Fruit fly (Drosophila melanogaster): Measurements from ENCODE around the gene CG2611.
A peak's percentile ranks its signal among the peaks of the same experiment; 100 is the strongest.

Gene CG2611

dm6 chr2L:20656110-20656509, 6.1 kb downstream of the CG2611 start, which contains the start of the genes brun and CG2614 (continued):
- TF ChIP-seq lola (GFP tag; optimal IDR thresholded peaks at IDR 0.05) (no peak), tai (GFP tag; optimal IDR thresholded peaks at IDR 0.05) (no peak), Abd-B (GFP tag; optimal IDR thresholded peaks at IDR 0.05) (no peak), br (GFP tag; optimal IDR thresholded peaks at IDR 0.05) (no peak), brk (GFP tag; optimal IDR thresholded peaks at IDR 0.05) (no peak), Rel (GFP tag; optimal IDR thresholded peaks at IDR 0.05) (no peak), Rel (tag; optimal IDR thresholded peaks at IDR 0.05) (peak; percentile 37), Hr78 (GFP tag; optimal IDR thresholded peaks at IDR 0.05) (no peak), sage (GFP tag; optimal IDR thresholded peaks at IDR 0.05) (no peak), psq (GFP tag; optimal IDR thresholded peaks at IDR 0.05) (peak; percentile 64), rgr (GFP tag; optimal IDR thresholded peaks at IDR 0.05) (peak; percentile 81)

- TF ChIP-seq Jra (GFP tag; optimal IDR thresholded peaks at IDR 0.05) (no peak), Rel (GFP tag; optimal IDR thresholded peaks at IDR 0.05) (no peak), Rel (tag; optimal IDR thresholded peaks at IDR 0.05) (no peak), N (GFP tag; optimal IDR thresholded peaks at IDR 0.05) (no peak), Dif (GFP tag; optimal IDR thresholded peaks at IDR 0.05; ENCODE audit: partially characterized antibody) (no peak), jim (GFP tag; optimal IDR thresholded peaks at IDR 0.05) (no peak), sv (GFP tag; optimal IDR thresholded peaks at IDR 0.05) (no peak), Hnf4 (GFP tag; optimal IDR thresholded peaks at IDR 0.05) (no peak), h (GFP tag; optimal IDR thresholded peaks at IDR 0.05) (no peak)
Measured at dm6 chr2L:20661071-20661470, 11.1 kb downstream of the CG2611 start.

dm6 chr2L:20664428-20664827, 14.4 kb downstream of the CG2611 start:
- TF ChIP-seq N (GFP tag; optimal IDR thresholded peaks at IDR 0.05) = no peak
- no peak for TF ChIP-seq rgr (GFP tag; optimal IDR thresholded peaks at IDR 0.05)
- TF ChIP-seq tai (GFP tag; optimal IDR thresholded peaks at IDR 0.05) = no peak
- no peak for TF ChIP-seq sv (GFP tag; optimal IDR thresholded peaks at IDR 0.05)
- no peak for TF ChIP-seq Abd-B (GFP tag; optimal IDR thresholded peaks at IDR 0.05)
- TF ChIP-seq pan (optimal IDR thresholded peaks at IDR 0.05) = no peak
- no peak for TF ChIP-seq brk (GFP tag; optimal IDR thresholded peaks at IDR 0.05)
- TF ChIP-seq ey (GFP tag; optimal IDR thresholded peaks at IDR 0.05) = no peak
- no peak for TF ChIP-seq Rel (GFP tag; optimal IDR thresholded peaks at IDR 0.05)
- TF ChIP-seq Rel (tag; optimal IDR thresholded peaks at IDR 0.05) = no peak

dm6 chr2L:20671212-20671611, 21.2 kb downstream of the CG2611 start:
- no peak for TF ChIP-seq GATAd (GFP tag; optimal IDR thresholded peaks at IDR 0.05)
- no peak for TF ChIP-seq sv (GFP tag; optimal IDR thresholded peaks at IDR 0.05)
- TF ChIP-seq psq (GFP tag; optimal IDR thresholded peaks at IDR 0.05) = no peak
- TF ChIP-seq dmrt93B (GFP tag; optimal IDR thresholded peaks at IDR 0.05) = no peak
- TF ChIP-seq woc (GFP tag; optimal IDR thresholded peaks at IDR 0.05) = no peak
- TF ChIP-seq tai (GFP tag; optimal IDR thresholded peaks at IDR 0.05) = no peak
- no peak for TF ChIP-seq Sp1 (GFP tag; optimal IDR thresholded peaks at IDR 0.05)
- TF ChIP-seq dl (GFP tag; optimal IDR thresholded peaks at IDR 0.05; ENCODE audit: insufficient read depth in 1 of 2, partially characterized antibody in 2 of 2) = no peak
- no peak for TF ChIP-seq CG9705 (GFP tag; optimal IDR thresholded peaks at IDR 0.05)
- no peak for TF ChIP-seq fru (GFP tag; optimal IDR thresholded peaks at IDR 0.05)
- TF ChIP-seq br (GFP tag; optimal IDR thresholded peaks at IDR 0.05) = no peak
- TF ChIP-seq jim (GFP tag; optimal IDR thresholded peaks at IDR 0.05) = no peak

- no peak for TF ChIP-seq brk (GFP tag; optimal IDR thresholded peaks at IDR 0.05)
Measured at dm6 chr2L:20673737-20674461, 23.9 kb downstream of the CG2611 start.

DNA sequence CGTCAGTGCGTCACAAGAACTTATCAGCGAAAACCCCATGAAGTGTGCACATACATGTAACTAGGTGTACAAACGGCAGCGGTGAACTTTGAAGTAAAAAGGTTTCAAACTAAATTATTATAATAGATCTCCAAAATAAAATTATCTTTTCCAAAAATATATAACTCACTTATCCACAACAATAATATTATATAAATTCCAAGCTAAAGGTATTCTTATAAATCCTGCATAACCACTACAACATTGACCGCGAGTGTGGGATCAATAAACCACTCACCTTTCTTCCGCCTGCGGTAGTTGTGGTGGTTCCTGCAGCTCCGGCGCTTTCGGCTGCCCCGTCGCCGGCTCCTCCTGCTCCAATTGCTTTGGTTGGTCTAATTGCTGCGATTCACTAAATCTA, 24.7 kb downstream of the CG2611 start:
- TF ChIP-seq GATAd (GFP tag; optimal IDR thresholded peaks at IDR 0.05) (no peak), tai (GFP tag; optimal IDR thresholded peaks at IDR 0.05) (no peak), Hnf4 (GFP tag; optimal IDR thresholded peaks at IDR 0.05) (no peak), br (GFP tag; optimal IDR thresholded peaks at IDR 0.05) (no peak), Sp1 (GFP tag; optimal IDR thresholded peaks at IDR 0.05) (no peak), sage (GFP tag; optimal IDR thresholded peaks at IDR 0.05) (no peak), Myc (optimal IDR thresholded peaks at IDR 0.05) (no peak), Hr78 (GFP tag; optimal IDR thresholded peaks at IDR 0.05) (no peak), Dfd (GFP tag; optimal IDR thresholded peaks at IDR 0.05) (no peak), Mio (GFP tag; optimal IDR thresholded peaks at IDR 0.05) (no peak), CG9705 (GFP tag; optimal IDR thresholded peaks at IDR 0.05) (no peak), dmrt93B (GFP tag; optimal IDR thresholded peaks at IDR 0.05) (no peak), N (GFP tag; optimal IDR thresholded peaks at IDR 0.05) (no peak), woc (GFP tag; optimal IDR thresholded peaks at IDR 0.05) (no peak), jim (GFP tag; optimal IDR thresholded peaks at IDR 0.05) (no peak), foxo (GFP tag; optimal IDR thresholded peaks at IDR 0.05) (no peak), dsf (GFP tag; optimal IDR thresholded peaks at IDR 0.05; ENCODE audit: borderline replicate concordance) (no peak), Vsx2 (GFP tag; optimal IDR thresholded peaks at IDR 0.05; ENCODE audit: partially characterized antibody) (no peak), HLH106 (tag; optimal IDR thresholded peaks at IDR 0.05) (no peak)

Data from whole organism, wandering third instar larva.